Fruit fly (Drosophila melanogaster) Kc167 (cell line): ENCODE results near the gene ntc.

Experiments
- Sin3A ChIP-seq: fragments of >200 bp; optimal IDR thresholded peaks from 2 replicates; lab custom pipeline; 2018; ENCODE audit warnings: missing external identifiers
- h ChIP-seq: fragments of >200 bp; optimal IDR thresholded peaks from 3 replicates; lab custom pipeline; 2018; ENCODE audit warnings: missing external identifiers
- insv ChIP-seq: fragments of >200 bp; optimal IDR thresholded peaks from 3 replicates; lab custom pipeline; 2018; ENCODE audit warnings: missing external identifiers
- psq ChIP-seq: fragments of >200 bp; optimal IDR thresholded peaks from 2 replicates; lab custom pipeline; 2017; ENCODE audit warnings: missing external identifiers
- ttk ChIP-seq: sonication (Bioruptor generic); optimal IDR thresholded peaks from 2 replicates; lab custom pipeline; 2017; ENCODE audit warnings: missing external identifiers

- no peak for TF ChIP-seq ttk
- TF ChIP-seq h (lab: Kevin White, UChicago) = no peak
- no peak for TF ChIP-seq psq
- no peak for TF ChIP-seq insv (lab: Kevin White, UChicago)
- TF ChIP-seq Sin3A (lab: Kevin White, UChicago) = no peak
These were observed 22.3 kb downstream of the ntc start for dm6 chr3L:3784001-3784400.
